Worm (Caenorhabditis elegans): ENCODE measurements around the gene nspd-5.

DNA sequence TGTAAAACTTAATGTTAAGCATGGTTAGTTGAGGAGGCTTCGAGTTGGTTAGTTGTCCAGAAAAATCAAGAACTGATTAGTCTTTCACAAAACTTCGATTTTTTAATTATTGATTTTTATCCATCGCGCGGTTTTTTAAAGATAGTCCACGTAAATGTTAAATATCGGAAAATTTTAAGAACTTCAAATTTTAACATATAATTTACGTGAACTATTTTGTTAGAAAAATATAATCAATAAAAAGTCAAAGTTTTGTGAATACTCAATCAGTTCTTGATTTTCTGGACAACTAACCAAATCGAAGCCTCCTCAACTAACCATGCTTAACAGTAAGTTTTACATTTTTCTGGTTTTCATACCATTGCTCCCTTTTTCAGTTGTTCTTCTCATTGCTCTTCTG is 25.4 kb downstream of the nspd-5 start, which contains the start of the genes C33F10.11 and C33F10.1:
- TF ChIP-seq F10E7.11 (tag; optimal IDR thresholded peaks at IDR 0.05), result no peak
- TF ChIP-seq F57C9.4 (tag; optimal IDR thresholded peaks at IDR 0.05), result no peak
- no peak for TF ChIP-seq F39B2.1 (GFP tag; IDR thresholded peaks at IDR 0.05)
- TF ChIP-seq pbrm-1 (GFP tag; IDR thresholded peaks at IDR 0.05), result no peak
- no peak for TF ChIP-seq fkh-3 (tag; optimal IDR thresholded peaks at IDR 0.05)
- TF ChIP-seq Y56A3A.18 (GFP tag; IDR thresholded peaks at IDR 0.05), result no peak
- TF ChIP-seq lin-35 (GFP tag; optimal IDR thresholded peaks at IDR 0.05), result no peak
- no peak for TF ChIP-seq unc-62 (GFP tag; optimal IDR thresholded peaks at IDR 0.05)
- TF ChIP-seq tbp1 (GFP tag; optimal IDR thresholded peaks at IDR 0.05), result no peak
- TF ChIP-seq dpl-1 (GFP tag; optimal IDR thresholded peaks at IDR 0.05), result no peak
